Fruit fly (Drosophila melanogaster): ENCODE measurements around the gene CG13285.
A peak's percentile ranks its signal among the peaks of the same experiment; 100 is the strongest.

DNA sequence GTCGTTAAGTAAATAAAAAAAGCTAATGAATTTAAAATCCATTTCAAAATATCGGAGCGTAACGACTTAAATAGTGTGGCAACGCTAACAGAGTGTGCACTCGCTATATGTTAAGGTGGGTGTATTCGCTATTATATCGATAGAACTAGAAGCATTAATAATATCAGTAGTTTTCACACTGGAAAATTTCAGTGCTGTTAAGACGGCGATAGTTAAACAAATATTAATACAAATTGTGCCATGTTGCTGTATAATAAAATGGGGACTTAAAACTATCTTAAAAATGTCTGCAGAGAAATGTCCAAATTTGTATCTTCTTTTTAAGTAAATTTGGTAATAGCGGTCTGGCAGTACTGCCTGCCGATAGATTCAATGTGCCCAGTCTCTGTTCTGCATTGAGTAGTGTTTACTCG is 47.7 kb upstream of the CG13285 start:
- no peak for TF ChIP-seq Rel (GFP tag; optimal IDR thresholded peaks at IDR 0.05)
- TF ChIP-seq Rel (tag; optimal IDR thresholded peaks at IDR 0.05) = no peak
- no peak for TF ChIP-seq dmrt93B (GFP tag; optimal IDR thresholded peaks at IDR 0.05)
- TF ChIP-seq usp (GFP tag; optimal IDR thresholded peaks at IDR 0.05) = no peak
- TF ChIP-seq h (GFP tag; optimal IDR thresholded peaks at IDR 0.05) = no peak
- TF ChIP-seq psq (GFP tag; optimal IDR thresholded peaks at IDR 0.05) = peak; percentile 52
- TF ChIP-seq Hr78 (GFP tag; optimal IDR thresholded peaks at IDR 0.05) = no peak
- no peak for TF ChIP-seq N (GFP tag; optimal IDR thresholded peaks at IDR 0.05)
- no peak for TF ChIP-seq Hnf4 (GFP tag; optimal IDR thresholded peaks at IDR 0.05)
- no peak for TF ChIP-seq pan (optimal IDR thresholded peaks at IDR 0.05)

Data from whole organism, wandering third instar larva.